Worm (Caenorhabditis elegans) whole organism, L2 larva: ENCODE measurements around the gene ZC317.7.

Experiments
- R02D3.7 ChIP-seq: fragments of 150-350 bp; optimal IDR thresholded peaks from 2 replicates; lab custom pipeline; 2014; ENCODE audit warnings: missing biosample characterization, missing genetic modification characterization
- blmp-1 ChIP-seq: sonication (generic microtip); optimal IDR thresholded peaks from 2 replicates; lab custom pipeline; 2017; ENCODE audit warnings: missing genetic modification characterization, mild to moderate bottlenecking, missing compliant biosample characterization, antibody characterized with exemption, moderate library complexity; ENCODE audit not compliant: insufficient read depth
- dmd-4 ChIP-seq: sonication (generic microtip); optimal IDR thresholded peaks from 2 replicates; lab custom pipeline; 2017; ENCODE audit warnings: missing biosample characterization, missing genetic modification characterization
- nhr-237 ChIP-seq: fragments of 150-350 bp; optimal IDR thresholded peaks from 2 replicates; lab custom pipeline; 2014; ENCODE audit warnings: missing biosample characterization, missing genetic modification characterization
- nhr-77 ChIP-seq: fragments of 150-350 bp; optimal IDR thresholded peaks from 2 replicates; lab custom pipeline; 2014; ENCODE audit warnings: missing biosample characterization, missing genetic modification characterization
- peb-1 ChIP-seq: fragments of 150-350 bp; optimal IDR thresholded peaks from 2 replicates; lab custom pipeline; 2014; ENCODE audit warnings: missing biosample characterization, missing genetic modification characterization
- snpc-4 ChIP-seq: fragments of 150-350 bp; optimal IDR thresholded peaks from 2 replicates; lab custom pipeline; 2014; ENCODE audit warnings: missing biosample characterization, missing genetic modification characterization
- unc-39 ChIP-seq: fragments of 150-350 bp; optimal IDR thresholded peaks from 2 replicates; lab custom pipeline; 2014; ENCODE audit warnings: missing biosample characterization, missing genetic modification characterization

- TF ChIP-seq snpc-4 (tag; lab: Kevin White, UChicago) (no peak), nhr-77 (tag; lab: Kevin White, UChicago) (no peak), dmd-4 (tag; lab: Kevin White, UChicago) (no peak), blmp-1 (tag; lab: Kevin White, UChicago) (no peak), R02D3.7 (tag; lab: Kevin White, UChicago) (no peak), peb-1 (tag; lab: Kevin White, UChicago) (no peak), nhr-237 (tag; lab: Kevin White, UChicago) (no peak), unc-39 (tag; lab: Kevin White, UChicago) (no peak)
Observed at ce11 chrV:5512559-5512958, 41.7 kb upstream of the ZC317.7 start.
